Worm (Caenorhabditis elegans) whole organism, L3 larva: Measurements from ENCODE around the gene K01D12.10.

Experiments
- ama-1 ChIP-seq: fragments of 150-350 bp; optimal IDR thresholded peaks from 2 replicates; lab custom pipeline; 2018
- ceh-16 ChIP-seq: sonication (generic microtip); optimal IDR thresholded peaks from 2 replicates; lab custom pipeline; 2017; ENCODE audit warnings: missing biosample characterization, missing genetic modification characterization
- ceh-82 ChIP-seq: fragments of 150-350 bp; optimal IDR thresholded peaks from 2 replicates; lab custom pipeline; 2014; ENCODE audit warnings: missing biosample characterization, missing genetic modification characterization
- elt-1 ChIP-seq: fragments of 150-350 bp; optimal IDR thresholded peaks from 2 replicates; lab custom pipeline; 2014; ENCODE audit warnings: missing biosample characterization, missing genetic modification characterization
- nfya-1 ChIP-seq: sonication (generic microtip); optimal IDR thresholded peaks from 2 replicates; lab custom pipeline; 2017; ENCODE audit warnings: missing genetic modification characterization, mild to moderate bottlenecking, missing compliant biosample characterization, antibody characterized with exemption, moderate library complexity; ENCODE audit not compliant: insufficient read depth
- nhr-11 ChIP-seq: fragments of 150-350 bp; optimal IDR thresholded peaks from 2 replicates; lab custom pipeline; 2014; ENCODE audit warnings: missing biosample characterization, missing genetic modification characterization
- nhr-23 ChIP-seq: fragments of 150-350 bp; optimal IDR thresholded peaks from 2 replicates; lab custom pipeline; 2014; ENCODE audit warnings: missing biosample characterization, missing genetic modification reagents, missing genetic modification characterization
- nhr-237 ChIP-seq: fragments of 150-350 bp; optimal IDR thresholded peaks from 2 replicates; lab custom pipeline; 2014; ENCODE audit warnings: missing biosample characterization, missing genetic modification characterization
- nhr-28 ChIP-seq: fragments of 150-350 bp; optimal IDR thresholded peaks from 2 replicates; lab custom pipeline; 2014; ENCODE audit warnings: missing biosample characterization, missing genetic modification characterization
- nhr-76 ChIP-seq: fragments of 150-350 bp; sonication (generic microtip); optimal IDR thresholded peaks from 5 replicates; lab custom pipeline; 2014; ENCODE audit warnings: missing biosample characterization, missing genetic modification characterization
- sea-2 ChIP-seq: fragments of 150-350 bp; sonication (generic microtip); optimal IDR thresholded peaks from 4 replicates; lab custom pipeline; 2014; ENCODE audit warnings: missing biosample characterization, missing genetic modification reagents, missing genetic modification characterization
- skn-1 ChIP-seq: fragments of 150-350 bp; optimal IDR thresholded peaks from 2 replicates; lab custom pipeline; 2014; ENCODE audit warnings: missing biosample characterization, missing genetic modification characterization
- snpc-4 ChIP-seq: fragments of 150-350 bp; optimal IDR thresholded peaks from 2 replicates; lab custom pipeline; 2014; ENCODE audit warnings: missing biosample characterization, missing genetic modification characterization
- unc-39 ChIP-seq: sonication (generic microtip); optimal IDR thresholded peaks from 4 replicates; lab custom pipeline; 2017; ENCODE audit warnings: missing biosample characterization, missing genetic modification characterization

ce11 chrV:12413651-12414114, 7.7 kb downstream of the K01D12.10 start, which contains the start of gene cdr-6:
- TF ChIP-seq ceh-16 (tag; lab: Kevin White, UChicago) = no peak
- no peak for TF ChIP-seq ama-1 (lab: Kevin White, UChicago)
- peak; percentile 9 for TF ChIP-seq nhr-23 (tag; lab: Kevin White, UChicago)
- no peak for TF ChIP-seq elt-1
- TF ChIP-seq nhr-11 = no peak
- no peak for TF ChIP-seq unc-39 (tag; lab: Kevin White, UChicago)
- TF ChIP-seq ceh-82 (tag; lab: Kevin White, UChicago) = no peak
- no peak for TF ChIP-seq skn-1 (tag; lab: Kevin White, UChicago)
- TF ChIP-seq nhr-76 = no peak
- TF ChIP-seq nhr-237 (tag; lab: Kevin White, UChicago) = no peak
- no peak for TF ChIP-seq nfya-1
- TF ChIP-seq snpc-4 = no peak
- TF ChIP-seq nhr-28 (tag; lab: Kevin White, UChicago) = no peak
- no peak for TF ChIP-seq sea-2 (GFP tag; lab: Kevin White, UChicago)
